Fruit fly (Drosophila melanogaster) whole organism, wandering third instar larva: ENCODE measurements around the gene CG34299.

Source experiments
- HLH106 ChIP-seq: fragments of 200-800 bp; optimal IDR thresholded peaks from 3 replicates; lab custom pipeline; 2019; ENCODE audit warnings: missing biosample characterization, mild to moderate bottlenecking, missing genetic modification characterization, moderate library complexity
- Rel ChIP-seq, 2 experiments: fragments of 200-800 bp; sonication (Bioruptor generic) in 1 of 2; optimal IDR thresholded peaks; 2 replicates in 1 of 2; 3 replicates in 1 of 2; lab custom pipeline; 2016 to 2019; ENCODE audit warnings: mild to moderate bottlenecking in 2 of 2, missing biosample characterization in 2 of 2, missing genetic modification characterization in 2 of 2, moderate library complexity in 1 of 2
- brk ChIP-seq: fragments of 200-800 bp; sonication (Bioruptor generic); optimal IDR thresholded peaks from 2 replicates; lab custom pipeline; 2016; ENCODE audit warnings: missing biosample characterization, mild to moderate bottlenecking, missing genetic modification characterization
- lola ChIP-seq: fragments of >200 bp; optimal IDR thresholded peaks from 2 replicates; lab custom pipeline; 2017; ENCODE audit warnings: missing biosample characterization, missing genetic modification characterization
- pan ChIP-seq: fragments of >200 bp; optimal IDR thresholded peaks from 2 replicates; lab custom pipeline; 2017
- rgr ChIP-seq: fragments of 200-800 bp; sonication (Bioruptor generic); optimal IDR thresholded peaks from 3 replicates; lab custom pipeline; 2016; ENCODE audit warnings: missing biosample characterization, mild to moderate bottlenecking, missing genetic modification characterization
- sage ChIP-seq: fragments of 200-800 bp; sonication (Bioruptor generic); optimal IDR thresholded peaks from 2 replicates; lab custom pipeline; 2016; ENCODE audit warnings: missing biosample characterization, mild to moderate bottlenecking, missing genetic modification characterization
- usp ChIP-seq: fragments of >200 bp; optimal IDR thresholded peaks from 2 replicates; lab custom pipeline; 2017; ENCODE audit warnings: missing biosample characterization, missing genetic modification characterization

- TF ChIP-seq pan (lab: Kevin White, UChicago) (no peak), lola (GFP tag; lab: Kevin White, UChicago) (no peak), usp (GFP tag; lab: Kevin White, UChicago) (no peak), brk (no peak), rgr (GFP tag; lab: Kevin White, UChicago) (no peak), sage (GFP tag; lab: Kevin White, UChicago) (no peak), HLH106 (tag; lab: Kevin White, UChicago) (no peak), Rel (GFP tag; optimal IDR thresholded peaks at IDR 0.05; lab: Kevin White, UChicago) (no peak), Rel (tag; optimal IDR thresholded peaks at IDR 0.05; lab: Kevin White, UChicago) (peak; percentile 33)
These were observed 49.2 kb upstream of the CG34299 start for dm6 chr3R:30200091-30200698.
